Fruit fly (Drosophila melanogaster) whole organism: ENCODE measurements around the gene Sec22.

Experiments used
- CG8478 ChIP-seq: fragments of >200 bp; optimal IDR thresholded peaks from 2 replicates; lab custom pipeline; 2018; ENCODE audit warnings: inconsistent platforms
- Dll ChIP-seq: fragments of >200 bp; optimal IDR thresholded peaks from 2 replicates; lab custom pipeline; 2017
- EcR ChIP-seq, 2 experiments: fragments of >200 bp; optimal IDR thresholded peaks; 2 replicates each; lab custom pipeline; 2017; ENCODE audit warnings: missing biosample characterization in 2 of 2, missing genetic modification characterization in 2 of 2, missing genetic modification reagents in 2 of 2
- pan ChIP-seq: fragments of >200 bp; optimal IDR thresholded peaks from 2 replicates; lab custom pipeline; 2017
- psq ChIP-seq: fragments of >200 bp; optimal IDR thresholded peaks from 2 replicates; lab custom pipeline; 2017
- usp ChIP-seq: fragments of >200 bp; optimal IDR thresholded peaks from 2 replicates; lab custom pipeline; 2017; ENCODE audit warnings: missing biosample characterization, missing genetic modification characterization, mixed read lengths

Gene Sec22

dm6 chrX:774160-774700, 31.6 kb upstream of the Sec22 start:
- TF ChIP-seq usp (GFP tag; lab: Kevin White, UChicago) = no peak
- TF ChIP-seq pan = no peak
- TF ChIP-seq Dll = no peak
- no peak for TF ChIP-seq EcR (GFP tag; optimal IDR thresholded peaks at IDR 0.05; lab: Kevin White, UChicago)
- TF ChIP-seq psq (lab: Kevin White, UChicago) = no peak
- TF ChIP-seq CG8478 = no peak

DNA sequence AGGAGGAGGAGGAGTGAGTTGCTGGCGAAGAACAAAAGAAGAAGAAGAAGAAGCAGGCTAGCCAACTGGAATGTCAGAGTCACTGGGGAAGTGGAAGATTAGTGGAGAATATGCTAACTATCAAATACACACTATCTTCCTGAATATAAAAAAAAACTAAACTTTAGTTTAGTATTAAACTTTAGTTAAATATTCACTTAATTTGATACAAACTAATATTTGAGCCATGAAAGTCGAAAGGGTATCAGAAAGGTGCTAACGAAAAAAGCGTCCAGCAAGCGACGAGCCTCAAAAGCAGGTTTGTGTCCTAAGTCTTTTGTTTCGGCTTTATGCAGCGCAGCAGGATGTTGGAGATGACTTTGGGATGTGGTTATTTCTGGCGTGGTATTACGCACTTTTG, 30.7 kb upstream of the Sec22 start:
- TF ChIP-seq Dll (no peak), pan (no peak), psq (lab: Kevin White, UChicago) (no peak), EcR (GFP tag; optimal IDR thresholded peaks at IDR 0.05; lab: Kevin White, UChicago) (no peak), usp (GFP tag; lab: Kevin White, UChicago) (no peak), CG8478 (no peak)

dm6 chrX:779344-779743, 26.5 kb upstream of the Sec22 start:
- TF ChIP-seq Dll (no peak), EcR (GFP tag; optimal IDR thresholded peaks at IDR 0.05; lab: Kevin White, UChicago) (no peak), psq (lab: Kevin White, UChicago) (no peak), CG8478 (no peak), usp (GFP tag; lab: Kevin White, UChicago) (no peak), pan (no peak)

- TF ChIP-seq CG8478 (no peak), EcR (GFP tag; optimal IDR thresholded peaks at IDR 0.05; lab: Kevin White, UChicago) (no peak), usp (GFP tag; lab: Kevin White, UChicago) (no peak), pan (no peak), psq (lab: Kevin White, UChicago) (no peak), Dll (no peak)
These were observed 21.4 kb upstream of the Sec22 start, which contains the start of gene tw for dm6 chrX:784456-784855. TSS of gene tw (plus strand) at chrX:784746.

dm6 chrX:790039-790597, 15.8 kb upstream of the Sec22 start, which contains the start of gene CG13360:
TSS of gene CG13360 (minus strand) at chrX:790089.
- TF ChIP-seq pan = no peak
- no peak for TF ChIP-seq CG8478
- TF ChIP-seq Dll = no peak
- TF ChIP-seq psq (lab: Kevin White, UChicago) = no peak
- no peak for TF ChIP-seq EcR (GFP tag; optimal IDR thresholded peaks at IDR 0.05; lab: Kevin White, UChicago)
- TF ChIP-seq usp (GFP tag; lab: Kevin White, UChicago) = no peak

DNA sequence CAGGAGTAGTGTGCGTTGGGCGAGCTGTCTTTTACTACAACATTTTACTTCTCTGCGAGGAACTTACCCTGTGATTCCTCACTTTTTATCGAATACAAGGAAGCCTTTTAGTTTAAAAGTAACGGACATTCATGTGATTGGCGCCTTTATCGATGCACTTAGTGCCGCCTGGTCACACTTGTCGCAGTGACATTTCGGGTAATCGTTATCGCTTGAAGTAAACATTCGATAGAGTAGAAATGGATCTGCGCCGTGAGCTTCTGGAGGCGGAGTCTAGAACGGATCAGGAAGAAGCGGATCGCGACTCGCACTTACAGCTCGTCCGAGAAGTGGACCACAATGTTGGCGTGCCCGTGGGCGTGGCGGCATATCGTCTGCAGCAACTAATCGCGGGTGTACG, 13.0 kb upstream of the Sec22 start, which contains the start of gene CG16989:
Gene CG16989, plus strand, starts transcription at position 225 of the 400 bp plus-strand sequence.
- no peak for TF ChIP-seq usp (GFP tag; lab: Kevin White, UChicago)
- no peak for TF ChIP-seq pan
- TF ChIP-seq psq (lab: Kevin White, UChicago) = no peak
- no peak for TF ChIP-seq EcR (GFP tag; optimal IDR thresholded peaks at IDR 0.05; lab: Kevin White, UChicago)
- TF ChIP-seq CG8478 = no peak
- no peak for TF ChIP-seq Dll

DNA sequence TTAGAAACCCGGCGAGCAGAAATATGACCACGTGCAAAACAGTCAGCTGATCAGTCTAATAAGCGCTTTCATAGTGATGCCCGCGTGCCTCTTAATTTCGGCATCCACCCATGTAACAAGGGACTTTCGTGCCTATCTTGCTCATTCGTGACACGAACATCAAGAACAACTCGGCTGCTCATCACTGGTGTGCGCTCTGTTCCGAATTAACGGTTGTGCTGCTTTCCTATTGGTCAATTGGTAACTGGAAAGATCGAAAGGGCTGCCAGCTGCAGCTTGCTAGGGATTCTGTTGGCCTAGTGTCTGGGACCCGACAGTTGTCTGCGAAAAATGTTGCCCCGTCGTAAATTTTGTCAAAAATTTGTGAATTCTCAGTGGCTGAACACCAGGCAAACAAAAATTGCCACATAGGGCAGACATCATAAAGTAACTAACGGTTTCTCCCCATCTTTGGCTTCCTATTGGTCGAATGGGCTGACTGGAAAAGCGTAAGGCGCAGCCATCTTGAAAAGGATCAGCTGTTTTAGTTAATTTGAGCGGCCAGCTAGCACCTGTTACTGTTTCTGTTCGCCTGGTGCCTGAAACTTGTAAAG, 9.4 kb upstream of the Sec22 start:
- TF ChIP-seq CG8478 = no peak
- no peak for TF ChIP-seq pan
- no peak for TF ChIP-seq psq (lab: Kevin White, UChicago)
- no peak for TF ChIP-seq Dll
- TF ChIP-seq EcR (GFP tag; optimal IDR thresholded peaks at IDR 0.05; lab: Kevin White, UChicago) = no peak
- TF ChIP-seq usp (GFP tag; lab: Kevin White, UChicago) = no peak

DNA sequence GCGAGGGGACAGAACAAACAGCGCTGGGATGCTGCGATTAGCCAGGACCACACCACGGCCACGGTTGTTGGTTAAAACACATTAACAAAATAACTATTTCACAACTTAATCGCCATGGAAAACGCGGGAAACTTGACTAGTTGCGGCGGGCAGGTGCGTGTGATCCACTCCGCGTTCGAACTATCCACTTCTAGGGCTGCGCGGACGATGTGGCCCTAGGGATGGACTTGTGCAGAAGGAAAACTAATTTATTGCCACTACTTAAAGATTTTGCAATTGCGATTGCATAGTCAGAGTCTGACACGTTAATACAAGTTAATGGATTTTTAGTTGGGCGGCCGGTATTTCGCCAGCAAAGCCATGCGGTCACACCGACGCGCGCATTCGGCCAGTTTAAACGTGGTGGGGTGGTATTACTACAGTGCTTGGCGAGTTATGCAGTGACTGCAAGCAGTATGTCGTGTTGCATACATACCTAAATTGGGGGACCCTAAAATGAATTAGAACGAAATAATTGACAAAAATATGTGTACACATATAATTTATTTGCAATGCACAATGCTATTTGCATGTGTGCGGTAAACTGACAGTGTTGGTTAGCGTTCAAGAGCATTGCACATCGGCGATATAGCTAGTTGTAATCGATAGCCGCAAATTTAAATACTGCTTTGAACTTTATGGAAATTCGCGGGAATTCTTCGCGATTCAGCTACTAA, 4.6 kb upstream of the Sec22 start, which contains the start of gene Rbf:
Gene Rbf, minus strand, starts transcription at position 323 of the 716 bp plus-strand sequence.
- TF ChIP-seq pan (no peak), EcR (GFP tag; optimal IDR thresholded peaks at IDR 0.05; lab: Kevin White, UChicago) (no peak), CG8478 (no peak), Dll (no peak), psq (lab: Kevin White, UChicago) (no peak), usp (GFP tag; lab: Kevin White, UChicago) (no peak)

DNA sequence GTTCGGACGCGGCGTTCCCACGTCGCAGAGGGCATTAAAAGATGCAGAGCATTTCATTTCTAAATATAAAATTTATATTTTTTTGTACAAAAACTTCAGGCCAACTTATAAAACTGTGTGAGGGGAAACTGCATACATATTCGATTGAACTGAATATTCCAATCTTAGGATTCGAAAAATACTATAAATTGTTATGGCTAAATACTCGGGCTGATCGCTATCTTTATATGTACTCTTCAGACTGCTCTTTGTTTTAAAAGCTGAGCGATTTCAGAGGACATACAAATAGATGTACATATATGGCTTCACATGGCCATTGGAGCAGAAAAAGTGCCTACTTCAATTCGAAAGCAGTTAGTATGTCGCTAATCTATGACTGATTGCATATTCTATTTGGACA, 2.5 kb upstream of the Sec22 start, which contains the start of gene CG13359:
Gene CG13359, minus strand, starts transcription at position 101 of the 400 bp plus-strand sequence.
- TF ChIP-seq EcR (GFP tag; optimal IDR thresholded peaks at IDR 0.05; lab: Kevin White, UChicago) (no peak), psq (lab: Kevin White, UChicago) (no peak), Dll (no peak), CG8478 (no peak), usp (GFP tag; lab: Kevin White, UChicago) (no peak), pan (no peak)

DNA sequence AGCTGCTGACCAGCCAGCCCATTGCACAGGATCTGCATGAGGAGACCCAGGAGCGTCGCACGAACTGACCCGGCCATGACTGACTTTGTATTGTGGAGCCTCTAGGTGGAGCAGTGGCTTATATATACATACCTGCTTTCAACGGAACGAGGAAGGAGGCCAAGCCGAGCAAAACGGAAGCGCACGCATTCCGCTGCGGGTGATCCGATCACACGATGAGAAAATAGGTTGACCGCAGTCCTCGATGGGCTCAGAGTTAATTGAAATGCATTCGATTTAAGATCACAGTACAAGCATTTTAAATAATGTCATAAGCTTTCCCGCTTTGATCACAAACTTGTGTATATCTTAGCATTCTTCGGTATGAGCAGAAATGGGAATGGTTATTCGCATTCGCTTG, 1.1 kb upstream of the Sec22 start, which contains the start of gene CG13358:
Gene CG13358, minus strand, starts transcription at position 101 of the 400 bp plus-strand sequence.
- TF ChIP-seq pan = no peak
- no peak for TF ChIP-seq Dll
- no peak for TF ChIP-seq psq (lab: Kevin White, UChicago)

DNA sequence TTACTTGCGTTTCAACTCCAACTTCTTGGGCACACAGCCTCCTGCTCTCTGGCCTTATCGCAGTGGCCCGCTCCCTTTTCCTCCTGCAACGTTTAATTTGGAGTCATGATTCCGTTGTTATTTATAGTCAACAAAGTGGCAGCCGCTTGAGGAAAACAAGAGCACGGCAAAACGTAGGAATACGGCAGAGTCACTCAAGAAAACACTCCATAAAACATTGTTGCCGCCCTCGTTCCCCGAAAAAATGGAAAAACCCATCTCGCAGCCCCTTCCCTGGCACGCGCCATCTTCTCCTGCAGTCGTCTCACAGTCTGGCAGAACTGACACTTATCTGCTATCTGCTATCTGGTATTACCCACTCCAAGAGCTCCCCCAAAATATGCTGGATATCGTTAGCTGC, 19.1 kb downstream of the Sec22 start:
- TF ChIP-seq CG8478 = no peak

DNA sequence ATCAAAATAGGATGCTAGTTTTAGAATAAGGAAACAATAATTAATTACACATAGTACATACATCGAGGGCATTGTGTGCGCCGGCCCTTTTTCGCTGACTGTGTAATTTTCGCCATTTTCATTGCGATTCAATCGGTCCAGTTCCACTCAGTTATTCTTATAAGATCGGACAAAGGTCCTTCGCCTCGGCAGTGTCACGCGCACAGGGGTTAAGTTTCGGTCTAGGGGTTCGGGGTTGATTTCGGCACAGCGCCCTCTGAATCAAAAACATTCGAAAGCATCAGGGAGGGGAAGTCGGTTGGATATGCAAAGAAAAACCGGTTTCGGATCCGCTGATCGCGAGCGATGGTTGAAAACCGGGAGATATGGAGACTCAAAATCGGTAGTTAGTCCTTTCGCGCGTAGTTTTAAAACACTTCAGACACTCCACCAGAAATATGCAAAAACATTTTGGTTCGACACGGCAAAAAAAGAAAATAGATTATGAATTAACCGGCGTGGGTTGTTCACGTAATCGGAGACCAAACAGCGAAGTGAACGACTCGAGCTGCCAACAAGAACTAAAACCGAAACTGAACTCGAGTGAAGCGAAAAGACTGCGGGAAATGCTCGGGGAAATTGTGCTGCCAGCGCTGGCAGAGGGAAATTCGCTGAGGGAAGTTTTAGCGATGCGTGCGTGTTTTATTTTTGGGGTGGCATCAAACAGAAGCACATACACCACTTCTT, 30.3 kb downstream of the Sec22 start:
- TF ChIP-seq pan (no peak), usp (GFP tag; lab: Kevin White, UChicago) (no peak), Dll (no peak), CG8478 (no peak), EcR (GFP tag; optimal IDR thresholded peaks at IDR 0.05; lab: Kevin White, UChicago) (no peak), psq (lab: Kevin White, UChicago) (no peak)
